Worm (Caenorhabditis elegans) whole organism, mixed stage, embryonic: ENCODE results near the gene ilys-6.

ENCODE experiments used
- M03D4.4 ChIP-seq: sonication (generic microtip); optimal IDR thresholded peaks from 2 replicates; lab custom pipeline; 2017; ENCODE audit warnings: mild to moderate bottlenecking, missing genetic modification characterization, missing compliant biosample characterization
- bed-3 ChIP-seq: fragments of 200-800 bp; sonication (Bioruptor generic); optimal IDR thresholded peaks from 3 replicates; lab custom pipeline; 2018; ENCODE audit warnings: mild to moderate bottlenecking, missing genetic modification characterization, moderate library complexity, missing compliant biosample characterization
- blmp-1 ChIP-seq: fragments of 150-350 bp; optimal IDR thresholded peaks from 2 replicates; lab custom pipeline; 2014; ENCODE audit warnings: missing biosample characterization, missing genetic modification characterization
- ceh-39 ChIP-seq: fragments of 150-350 bp; optimal IDR thresholded peaks from 2 replicates; lab custom pipeline; 2014; ENCODE audit warnings: missing biosample characterization, missing genetic modification characterization
- ceh-43 ChIP-seq: fragments of 200-800 bp; sonication (Bioruptor generic); optimal IDR thresholded peaks from 2 replicates; lab custom pipeline; 2018; ENCODE audit warnings: mild to moderate bottlenecking, missing genetic modification characterization, moderate library complexity, missing compliant biosample characterization
- ceh-83 ChIP-seq: fragments of 200-800 bp; sonication (Bioruptor generic); optimal IDR thresholded peaks from 2 replicates; lab custom pipeline; 2018; ENCODE audit warnings: mild to moderate bottlenecking, missing genetic modification characterization, missing compliant biosample characterization
- ces-1 ChIP-seq: fragments of 150-350 bp; optimal IDR thresholded peaks from 2 replicates; lab custom pipeline; 2014; ENCODE audit warnings: missing biosample characterization, missing genetic modification reagents, missing genetic modification characterization
- cnd-1 ChIP-seq: fragments of 200-800 bp; sonication (Bioruptor generic); optimal IDR thresholded peaks from 2 replicates; lab custom pipeline; 2018; ENCODE audit warnings: mild to moderate bottlenecking, missing genetic modification characterization, missing compliant biosample characterization
- drap-1 ChIP-seq: fragments of 200-800 bp; sonication (Bioruptor generic); optimal IDR thresholded peaks from 3 replicates; lab custom pipeline; 2018; ENCODE audit warnings: mild to moderate bottlenecking, missing genetic modification characterization, missing compliant biosample characterization
- elt-3 ChIP-seq: fragments of 150-350 bp; optimal IDR thresholded peaks from 2 replicates; lab custom pipeline; 2014; ENCODE audit warnings: missing biosample characterization, missing genetic modification characterization
- flh-1 ChIP-seq: fragments of 200-800 bp; sonication (Bioruptor generic); optimal IDR thresholded peaks from 2 replicates; lab custom pipeline; 2018; ENCODE audit warnings: mild to moderate bottlenecking, missing genetic modification characterization, moderate library complexity, missing compliant biosample characterization
- ham-2 ChIP-seq: fragments of 200-800 bp; sonication (Bioruptor generic); optimal IDR thresholded peaks from 2 replicates; lab custom pipeline; 2018; ENCODE audit warnings: mild to moderate bottlenecking, missing genetic modification characterization, missing compliant biosample characterization
- hlh-1 ChIP-seq: fragments of 150-350 bp; optimal IDR thresholded peaks from 2 replicates; lab custom pipeline; 2014; ENCODE audit warnings: missing biosample characterization, missing genetic modification reagents, missing genetic modification characterization
- lin-13 ChIP-seq: fragments of 150-350 bp; optimal IDR thresholded peaks from 2 replicates; lab custom pipeline; 2014; ENCODE audit warnings: missing biosample characterization, missing genetic modification characterization
- lin-32 ChIP-seq: fragments of 200-800 bp; sonication (Bioruptor generic); optimal IDR thresholded peaks from 2 replicates; lab custom pipeline; 2018; ENCODE audit warnings: mild to moderate bottlenecking, missing genetic modification characterization, missing compliant biosample characterization
- lsy-2 ChIP-seq: fragments of 150-350 bp; optimal IDR thresholded peaks from 2 replicates; lab custom pipeline; 2014; ENCODE audit warnings: missing biosample characterization, missing genetic modification characterization
- mab-5 ChIP-seq: fragments of 150-350 bp; optimal IDR thresholded peaks from 2 replicates; lab custom pipeline; 2014; ENCODE audit warnings: missing biosample characterization, missing genetic modification characterization
- mep-1 ChIP-seq: fragments of 150-350 bp; optimal IDR thresholded peaks from 2 replicates; lab custom pipeline; 2017; ENCODE audit warnings: missing biosample characterization, missing genetic modification reagents, missing genetic modification characterization, inconsistent platforms
- mls-2 ChIP-seq: sonication (generic microtip); optimal IDR thresholded peaks from 2 replicates; lab custom pipeline; 2016; ENCODE audit warnings: mild to moderate bottlenecking, missing genetic modification characterization, moderate library complexity, missing compliant biosample characterization
- nhr-12 ChIP-seq: fragments of 150-350 bp; optimal IDR thresholded peaks from 2 replicates; lab custom pipeline; 2014; ENCODE audit warnings: missing biosample characterization, missing genetic modification characterization
- nhr-2 ChIP-seq: fragments of 150-350 bp; optimal IDR thresholded peaks from 2 replicates; lab custom pipeline; 2014; ENCODE audit warnings: missing biosample characterization, missing genetic modification characterization
- nhr-237 ChIP-seq: fragments of 150-350 bp; optimal IDR thresholded peaks from 2 replicates; lab custom pipeline; 2014; ENCODE audit warnings: missing biosample characterization, missing genetic modification characterization
- nhr-28 ChIP-seq: fragments of 150-350 bp; optimal IDR thresholded peaks from 2 replicates; lab custom pipeline; 2014; ENCODE audit warnings: missing biosample characterization, missing genetic modification characterization
- nhr-76 ChIP-seq: sonication (generic microtip); optimal IDR thresholded peaks from 2 replicates; lab custom pipeline; 2017; ENCODE audit warnings: missing biosample characterization, missing genetic modification characterization
- pha-4 ChIP-seq: fragments of 150-350 bp; optimal IDR thresholded peaks from 2 replicates; lab custom pipeline; 2018; ENCODE audit warnings: missing biosample characterization, missing genetic modification reagents, missing genetic modification characterization
- snpc-4 ChIP-seq: fragments of 150-350 bp; optimal IDR thresholded peaks from 2 replicates; lab custom pipeline; 2014; ENCODE audit warnings: missing biosample characterization, missing genetic modification characterization
- sptf-1 ChIP-seq: sonication (generic microtip); optimal IDR thresholded peaks from 2 replicates; lab custom pipeline; 2017; ENCODE audit warnings: mild to moderate bottlenecking, missing genetic modification characterization, moderate library complexity, missing compliant biosample characterization
- tbx-8 ChIP-seq: fragments of 200-800 bp; sonication (Bioruptor generic); optimal IDR thresholded peaks from 2 replicates; lab custom pipeline; 2018; ENCODE audit warnings: mild to moderate bottlenecking, missing genetic modification characterization, moderate library complexity, missing compliant biosample characterization
- unc-120 ChIP-seq: sonication (generic microtip); optimal IDR thresholded peaks from 2 replicates; lab custom pipeline; 2017; ENCODE audit warnings: missing genetic modification characterization, missing compliant biosample characterization; ENCODE audit not compliant: poor library complexity, severe bottlenecking
- unc-39 ChIP-seq: fragments of 150-350 bp; optimal IDR thresholded peaks from 2 replicates; lab custom pipeline; 2014; ENCODE audit warnings: missing biosample characterization, missing genetic modification characterization
- unc-62 ChIP-seq: fragments of 150-350 bp; optimal IDR thresholded peaks from 2 replicates; lab custom pipeline; 2014; ENCODE audit warnings: missing biosample characterization, missing genetic modification reagents, missing genetic modification characterization
- ztf-11 ChIP-seq: fragments of 150-350 bp; optimal IDR thresholded peaks from 2 replicates; lab custom pipeline; 2014; ENCODE audit warnings: missing biosample characterization, missing genetic modification characterization

ilys-6 gene

ce11 chrIV:4053405-4053804, 10.1 kb downstream of the ilys-6 start:
- TF ChIP-seq snpc-4 (tag; lab: Kevin White, UChicago) = no peak
- no peak for TF ChIP-seq nhr-237 (tag; lab: Kevin White, UChicago)
- no peak for TF ChIP-seq elt-3 (tag; lab: Kevin White, UChicago)
- TF ChIP-seq mab-5 = no peak
- TF ChIP-seq drap-1 (GFP tag; lab: Kevin White, UChicago) = no peak
- no peak for TF ChIP-seq ztf-11 (tag; lab: Kevin White, UChicago)
- no peak for TF ChIP-seq M03D4.4 (tag; lab: Kevin White, UChicago)
- TF ChIP-seq ceh-83 (GFP tag; lab: Kevin White, UChicago) = no peak
- TF ChIP-seq unc-120 (tag; lab: Kevin White, UChicago) = no peak
- TF ChIP-seq ces-1 (GFP tag; lab: Kevin White, UChicago) = no peak
- TF ChIP-seq ceh-43 (GFP tag; lab: Kevin White, UChicago) = no peak
- no peak for TF ChIP-seq mep-1

ce11 chrIV:4052274-4052673, 11.2 kb downstream of the ilys-6 start:
- TF ChIP-seq ces-1 (GFP tag; lab: Kevin White, UChicago) (peak; percentile 82), hlh-1 (no peak)

- TF ChIP-seq cnd-1 (tag; lab: Kevin White, UChicago) (no peak), nhr-28 (no peak), nhr-2 (tag; lab: Kevin White, UChicago) (no peak), ham-2 (GFP tag; lab: Kevin White, UChicago) (no peak), snpc-4 (tag; lab: Kevin White, UChicago) (no peak), unc-62 (GFP tag; lab: Kevin White, UChicago) (no peak), nhr-237 (tag; lab: Kevin White, UChicago) (no peak), ces-1 (GFP tag; lab: Kevin White, UChicago) (no peak), nhr-76 (no peak), drap-1 (GFP tag; lab: Kevin White, UChicago) (no peak), hlh-1 (no peak), ceh-39 (tag; lab: Kevin White, UChicago) (no peak), mep-1 (no peak), ceh-83 (GFP tag; lab: Kevin White, UChicago) (no peak), M03D4.4 (tag; lab: Kevin White, UChicago) (no peak), tbx-8 (no peak), pha-4 (no peak), ztf-11 (tag; lab: Kevin White, UChicago) (no peak), flh-1 (GFP tag; lab: Kevin White, UChicago) (no peak), mab-5 (no peak)
These were observed 11.9 kb downstream of the ilys-6 start, which contains the start of gene wrt-5 for ce11 chrIV:4051539-4051938. Gene wrt-5 (minus strand): TSS chrIV:4051639.

- TF ChIP-seq tbx-8 (peak; percentile 32), drap-1 (GFP tag; lab: Kevin White, UChicago) (peak; percentile 38), nhr-76 (no peak), M03D4.4 (tag; lab: Kevin White, UChicago) (peak; percentile 12), nhr-12 (tag; lab: Kevin White, UChicago) (no peak), pha-4 (peak; percentile 79), mls-2 (peak; percentile 27), lin-32 (no peak), unc-62 (GFP tag; lab: Kevin White, UChicago) (no peak), ceh-39 (tag; lab: Kevin White, UChicago) (peak; percentile 81), ces-1 (GFP tag; lab: Kevin White, UChicago) (peak; percentile 86), hlh-1 (peak; percentile 1), blmp-1 (tag; lab: Kevin White, UChicago) (peak; percentile 39), ham-2 (GFP tag; lab: Kevin White, UChicago) (no peak), lin-13 (tag; lab: Kevin White, UChicago) (peak; percentile 97), unc-39 (tag; lab: Kevin White, UChicago) (no peak), nhr-237 (tag; lab: Kevin White, UChicago) (peak; percentile 57), mab-5 (peak; percentile 76), ztf-11 (tag; lab: Kevin White, UChicago) (no peak), elt-3 (tag; lab: Kevin White, UChicago) (no peak), sptf-1 (tag; lab: Kevin White, UChicago) (peak; percentile 74), nhr-2 (tag; lab: Kevin White, UChicago) (peak; percentile 56), unc-120 (tag; lab: Kevin White, UChicago) (peak; percentile 22), lsy-2 (tag; lab: Kevin White, UChicago) (peak; percentile 82), ceh-43 (GFP tag; lab: Kevin White, UChicago) (peak; percentile 45), cnd-1 (tag; lab: Kevin White, UChicago) (peak; percentile 33), mep-1 (peak; percentile 89), ceh-83 (GFP tag; lab: Kevin White, UChicago) (no peak), bed-3 (GFP tag; lab: Kevin White, UChicago) (no peak)
These were observed 14.0 kb downstream of the ilys-6 start, which contains the start of gene pcn-1 for ce11 chrIV:4049398-4049998. Gene pcn-1 (minus strand): TSS chrIV:4049448.
